Worm (Caenorhabditis elegans) whole organism, L4 larva: Measurements from ENCODE around the gene R11D1.3.

Experiments
- D1046.2 ChIP-seq: fragments of 200-800 bp; sonication (Bioruptor generic); IDR thresholded peaks from 2 replicates; pipeline ENCODE4 v1.3.6; 2022; ENCODE audit warnings: missing genetic modification characterization, missing compliant biosample characterization
- F37D6.2 ChIP-seq: sonication (generic microtip); optimal IDR thresholded peaks from 2 replicates; lab custom pipeline; 2016; ENCODE audit warnings: mild to moderate bottlenecking, missing genetic modification characterization, missing compliant biosample characterization
- F44E2.7 ChIP-seq: fragments of 200-800 bp; sonication (Bioruptor generic); IDR thresholded peaks from 2 replicates; pipeline ENCODE4 v2.1.2; 2022; ENCODE audit warnings: missing genetic modification characterization, missing compliant biosample characterization
- R02D3.7 ChIP-seq: fragments of 150-350 bp; sonication (generic microtip); optimal IDR thresholded peaks from 3 replicates; lab custom pipeline; 2014; ENCODE audit warnings: missing biosample characterization, missing genetic modification characterization
- T20F7.1 ChIP-seq: fragments of 200-800 bp; sonication (Bioruptor generic); optimal IDR thresholded peaks from 2 replicates; lab custom pipeline; 2018; ENCODE audit warnings: mild to moderate bottlenecking, missing genetic modification characterization, missing compliant biosample characterization
- Y48G9A.11 ChIP-seq: fragments of 200-800 bp; sonication (Bioruptor generic); IDR thresholded peaks from 2 replicates; pipeline ENCODE4 v1.3.6; 2022; ENCODE audit warnings: missing genetic modification reagents, missing genetic modification characterization, missing compliant biosample characterization
- ZK337.2 ChIP-seq: fragments of 200-800 bp; sonication (Bioruptor generic); IDR thresholded peaks from 2 replicates; pipeline ENCODE4 v1.3.6; 2022; ENCODE audit warnings: missing genetic modification reagents, missing genetic modification characterization, missing compliant biosample characterization
- ZK546.5 ChIP-seq, 2 experiments: sonication (generic microtip); optimal IDR thresholded peaks; 2 replicates each; lab custom pipeline; 2017; ENCODE audit warnings: missing biosample characterization in 2 of 2, missing genetic modification characterization in 2 of 2
- aly-2 ChIP-seq: sonication (generic microtip); optimal IDR thresholded peaks from 2 replicates; lab custom pipeline; 2018; ENCODE audit warnings: missing biosample characterization, missing genetic modification characterization
- arid-1 ChIP-seq: fragments of 200-800 bp; sonication (Bioruptor generic); conservative IDR thresholded peaks from 2 replicates; pipeline ENCODE4 v1.3.6; 2022; ENCODE audit warnings: missing genetic modification reagents, missing genetic modification characterization, missing compliant biosample characterization
- ceh-82 ChIP-seq: sonication (generic microtip); optimal IDR thresholded peaks from 2 replicates; lab custom pipeline; 2017; ENCODE audit warnings: missing biosample characterization, missing genetic modification characterization
- ces-1 ChIP-seq: fragments of 150-350 bp; sonication (generic microtip); optimal IDR thresholded peaks from 4 replicates; lab custom pipeline; 2014; ENCODE audit warnings: missing biosample characterization, missing genetic modification reagents, missing genetic modification characterization
- daf-16 ChIP-seq, 3 experiments: sonication (generic microtip); optimal IDR thresholded peaks; 2 replicates each; lab custom pipeline; 2016 to 2017; ENCODE audit warnings: missing genetic modification characterization in 3 of 3, missing genetic modification reagents in 3 of 3, mild to moderate bottlenecking in 2 of 3, missing compliant biosample characterization in 2 of 3, missing biosample characterization in 1 of 3, moderate library complexity in 1 of 3
- daf-19 ChIP-seq: fragments of 200-800 bp; sonication (Bioruptor generic); conservative IDR thresholded peaks from 2 replicates; pipeline ENCODE4 v1.3.6; 2022; ENCODE audit warnings: missing genetic modification characterization, missing compliant biosample characterization
- fos-1 ChIP-seq: fragments of 150-350 bp; optimal IDR thresholded peaks from 2 replicates; lab custom pipeline; 2014; ENCODE audit warnings: missing biosample characterization, missing genetic modification characterization
- hif-1 ChIP-seq, 2 experiments: sonication (generic microtip); optimal IDR thresholded peaks; 2 replicates each; lab custom pipeline; 2016 to 2017; ENCODE audit warnings: missing compliant biosample characterization in 2 of 2, missing genetic modification characterization in 2 of 2, missing genetic modification reagents in 2 of 2, missing genotype in 2 of 2, mild to moderate bottlenecking in 1 of 2
- hlh-11 ChIP-seq: fragments of 200-800 bp; sonication (Bioruptor generic); optimal IDR thresholded peaks from 2 replicates; lab custom pipeline; 2018; ENCODE audit warnings: mild to moderate bottlenecking, missing genetic modification characterization, missing compliant biosample characterization
- hlh-30 ChIP-seq: sonication (generic microtip); optimal IDR thresholded peaks from 2 replicates; lab custom pipeline; 2017; ENCODE audit warnings: antibody characterized with exemption, mild to moderate bottlenecking, missing genetic modification characterization, missing compliant biosample characterization; ENCODE audit not compliant: insufficient read depth
- jun-1 ChIP-seq: fragments of 150-350 bp; optimal IDR thresholded peaks from 2 replicates; lab custom pipeline; 2014; ENCODE audit warnings: missing biosample characterization, missing genetic modification reagents, missing genetic modification characterization
- lin-15B ChIP-seq: fragments of 150-350 bp; sonication (generic microtip); optimal IDR thresholded peaks from 3 replicates; lab custom pipeline; 2014; ENCODE audit warnings: missing biosample characterization, missing genetic modification characterization
- lin-29 ChIP-seq: fragments of 200-800 bp; sonication (Bioruptor generic); IDR thresholded peaks from 2 replicates; pipeline ENCODE4 v1.3.6; 2022; ENCODE audit warnings: missing genetic modification reagents, missing genetic modification characterization, missing compliant biosample characterization
- lin-39 ChIP-seq: fragments of 150-350 bp; optimal IDR thresholded peaks from 2 replicates; lab custom pipeline; 2014; ENCODE audit warnings: missing biosample characterization, missing genetic modification reagents, missing genetic modification characterization
- madf-5 ChIP-seq, 2 experiments: fragments of 200-800 bp; sonication (Bioruptor generic); IDR thresholded peaks; 2 replicates each; pipeline ENCODE4 v1.3.6; 2022; ENCODE audit warnings: missing compliant biosample characterization in 2 of 2, missing genetic modification characterization in 2 of 2
- mdt-29 ChIP-seq: fragments of 200-800 bp; sonication (Bioruptor generic); IDR thresholded peaks from 2 replicates; pipeline ENCODE4 v1.3.6; 2022; ENCODE audit warnings: missing genetic modification reagents, missing genetic modification characterization, missing compliant biosample characterization
- mxl-2 ChIP-seq: fragments of 200-800 bp; sonication (Bioruptor generic); conservative IDR thresholded peaks from 2 replicates; pipeline ENCODE4 v1.3.6; 2022; ENCODE audit warnings: missing genetic modification reagents, missing genetic modification characterization, missing compliant biosample characterization
- nhr-237 ChIP-seq: sonication (generic microtip); optimal IDR thresholded peaks from 2 replicates; lab custom pipeline; 2017; ENCODE audit warnings: missing biosample characterization, missing genetic modification characterization
- nhr-28 ChIP-seq: fragments of 150-350 bp; optimal IDR thresholded peaks from 2 replicates; lab custom pipeline; 2014; ENCODE audit warnings: missing biosample characterization, missing genetic modification characterization
- nhr-41 ChIP-seq: fragments of 200-800 bp; sonication (Bioruptor generic); IDR thresholded peaks from 2 replicates; pipeline ENCODE4 v1.3.6; 2022; ENCODE audit warnings: missing genetic modification reagents, missing genetic modification characterization, missing compliant biosample characterization
- nhr-6 ChIP-seq: fragments of 150-350 bp; optimal IDR thresholded peaks from 2 replicates; lab custom pipeline; 2014; ENCODE audit warnings: missing biosample characterization, missing genetic modification characterization
- php-3 ChIP-seq: fragments of 200-800 bp; sonication (Bioruptor generic); IDR thresholded peaks from 2 replicates; pipeline ENCODE4 v1.3.6; 2022; ENCODE audit warnings: missing genetic modification reagents, missing genetic modification characterization, missing compliant biosample characterization
- pqm-1 ChIP-seq: sonication (generic microtip); optimal IDR thresholded peaks from 2 replicates; lab custom pipeline; 2017; ENCODE audit warnings: missing biosample characterization, missing genetic modification characterization
- skn-1 ChIP-seq: fragments of 150-350 bp; optimal IDR thresholded peaks from 2 replicates; lab custom pipeline; 2014; ENCODE audit warnings: missing biosample characterization, missing genetic modification characterization
- snpc-1.2 ChIP-seq: fragments of 200-800 bp; sonication (Bioruptor generic); IDR thresholded peaks from 2 replicates; pipeline ENCODE4 v1.3.6; 2022; ENCODE audit warnings: missing genetic modification reagents, missing genetic modification characterization, missing compliant biosample characterization
- spr-1 ChIP-seq: sonication (generic microtip); optimal IDR thresholded peaks from 2 replicates; lab custom pipeline; 2016; ENCODE audit warnings: mild to moderate bottlenecking, missing genetic modification characterization, missing compliant biosample characterization
- unc-130 ChIP-seq: sonication (generic microtip); optimal IDR thresholded peaks from 2 replicates; lab custom pipeline; 2016; ENCODE audit warnings: missing genetic modification reagents, missing genetic modification characterization, missing compliant biosample characterization
- unc-39 ChIP-seq: sonication (generic microtip); optimal IDR thresholded peaks from 2 replicates; lab custom pipeline; 2017; ENCODE audit warnings: missing biosample characterization, missing genetic modification characterization
- zag-1 ChIP-seq: fragments of 150-350 bp; optimal IDR thresholded peaks from 2 replicates; lab custom pipeline; 2014; ENCODE audit warnings: missing biosample characterization, missing genetic modification characterization
- zfp-3 ChIP-seq: fragments of 200-800 bp; sonication (Bioruptor generic); conservative IDR thresholded peaks from 2 replicates; pipeline ENCODE4 v1.3.6; 2022; ENCODE audit warnings: missing genetic modification reagents, missing genetic modification characterization, missing compliant biosample characterization
- ztf-7 ChIP-seq: fragments of 150-350 bp; optimal IDR thresholded peaks from 2 replicates; lab custom pipeline; 2014; ENCODE audit warnings: missing biosample characterization, missing genetic modification characterization

Gene R11D1.3

DNA sequence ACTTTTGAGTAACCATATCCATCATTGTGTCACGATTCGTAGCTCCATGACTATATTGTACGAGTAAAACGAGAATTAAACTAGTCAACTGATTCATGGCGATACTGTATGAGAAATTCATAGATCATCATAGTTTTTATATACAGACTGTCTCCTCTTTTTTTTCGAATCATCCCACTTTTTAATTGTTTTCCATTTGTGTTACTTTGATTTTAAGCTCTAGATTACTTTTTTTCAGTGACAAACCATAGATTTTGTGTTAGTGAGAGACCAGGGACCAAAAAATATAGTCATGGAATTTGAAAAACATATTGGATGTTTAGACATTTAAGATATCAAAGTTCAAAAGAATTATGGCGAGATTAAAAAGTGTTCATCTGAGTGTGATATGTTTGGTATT lies at the start of gene R11D1.3:
Gene R11D1.3, minus strand, starts transcription at position 101 of the 400 bp plus-strand sequence.
- no peak for TF ChIP-seq ZK546.5 (tag; optimal IDR thresholded peaks at IDR 0.05; lab: Kevin White, UChicago)
- no peak for TF ChIP-seq zfp-3
- TF ChIP-seq unc-39 (tag; lab: Kevin White, UChicago): no peak
- no peak for TF ChIP-seq ces-1
- TF ChIP-seq F37D6.2: no peak
- TF ChIP-seq arid-1: no peak
- no peak for TF ChIP-seq T20F7.1
- TF ChIP-seq snpc-1.2 (GFP tag; lab: Robert Waterston, UW): no peak
- no peak for TF ChIP-seq lin-29 (GFP tag; lab: Robert Waterston, UW)
- no peak for TF ChIP-seq ztf-7 (tag; lab: Kevin White, UChicago)
- TF ChIP-seq, all 104 proteins: peak for 0

DNA sequence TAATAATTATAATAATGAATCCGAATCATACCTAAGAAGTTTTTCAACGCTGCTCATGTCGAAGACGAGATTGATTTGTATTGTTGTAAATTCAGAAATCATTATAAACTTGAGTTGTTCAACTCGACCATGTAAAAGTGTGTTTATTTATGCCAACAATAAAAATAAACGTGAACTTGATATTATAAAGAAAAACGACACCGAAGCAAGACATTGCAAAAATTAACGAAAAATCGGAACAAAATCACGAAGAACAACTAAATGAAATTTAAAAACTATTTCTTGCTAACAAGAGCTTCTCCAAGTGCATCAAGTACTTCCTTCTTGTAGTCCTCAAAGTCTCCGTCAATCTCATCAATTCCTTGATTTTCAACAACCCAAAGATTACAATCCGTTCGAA lies 49.0 kb upstream of the R11D1.3 start, which contains the start of gene F18E2.15:
Gene F18E2.15, minus strand, starts transcription at position 101 of the 400 bp plus-strand sequence.
- no peak for TF ChIP-seq php-3 (GFP tag; lab: Robert Waterston, UW)
- TF ChIP-seq mdt-29 (GFP tag; lab: Robert Waterston, UW): no peak
- no peak for TF ChIP-seq R02D3.7 (tag; lab: Kevin White, UChicago)
- TF ChIP-seq spr-1 (tag; lab: Kevin White, UChicago): no peak
- TF ChIP-seq F44E2.7 (GFP tag; lab: Robert Waterston, UW): no peak
- no peak for TF ChIP-seq nhr-237 (tag; lab: Kevin White, UChicago)
- no peak for TF ChIP-seq jun-1 (tag; lab: Kevin White, UChicago)
- TF ChIP-seq nhr-28 (tag; lab: Kevin White, UChicago): no peak
- TF ChIP-seq daf-16 (GFP tag; optimal IDR thresholded peaks at IDR 0.05; lab: Kevin White, UChicago): no peak
- no peak for TF ChIP-seq daf-16 (tag; optimal IDR thresholded peaks at IDR 0.05; lab: Kevin White, UChicago)
- no peak for TF ChIP-seq aly-2 (tag; lab: Kevin White, UChicago)
- TF ChIP-seq skn-1: no peak
- no peak for TF ChIP-seq pqm-1
- TF ChIP-seq lin-15B: no peak
- no peak for TF ChIP-seq nhr-6 (tag; lab: Kevin White, UChicago)
- TF ChIP-seq ces-1: no peak
- no peak for TF ChIP-seq unc-130 (GFP tag; lab: Kevin White, UChicago)
- no peak for TF ChIP-seq fos-1 (tag; lab: Kevin White, UChicago)
- no peak for TF ChIP-seq ZK337.2 (GFP tag; lab: Robert Waterston, UW)
- no peak for TF ChIP-seq zag-1 (tag; lab: Kevin White, UChicago)
- TF ChIP-seq ceh-82 (tag; lab: Kevin White, UChicago): no peak
- TF ChIP-seq, all 104 proteins: peak for 0

- no peak for TF ChIP-seq jun-1 (tag; lab: Kevin White, UChicago)
- no peak for TF ChIP-seq mxl-2 (GFP tag; lab: Robert Waterston, UW)
- TF ChIP-seq hif-1 (tag; optimal IDR thresholded peaks at IDR 0.05; lab: Kevin White, UChicago): no peak
- TF ChIP-seq lin-39 (tag; lab: Kevin White, UChicago): no peak
- TF ChIP-seq madf-5 (GFP tag; IDR thresholded peaks at IDR 0.05; lab: Robert Waterston, UW): no peak
- no peak for TF ChIP-seq ztf-7 (tag; lab: Kevin White, UChicago)
- TF ChIP-seq Y48G9A.11 (GFP tag; lab: Robert Waterston, UW): no peak
These were observed 47.8 kb upstream of the R11D1.3 start, which contains the start of gene papl-1 for ce11 chrV:12759660-12760059. Gene papl-1 (minus strand): TSS chrV:12759760.

ce11 chrV:12754839-12755238 lies 42.9 kb upstream of the R11D1.3 start, which contains the start of gene gpa-13:
Gene gpa-13 (minus strand): TSS chrV:12754939.
- TF ChIP-seq hlh-30 (tag; lab: Kevin White, UChicago) (no peak), daf-19 (GFP tag; lab: Robert Waterston, UW) (no peak), ZK546.5 (tag; optimal IDR thresholded peaks at IDR 0.05; lab: Kevin White, UChicago) (no peak), aly-2 (tag; lab: Kevin White, UChicago) (no peak), arid-1 (no peak), D1046.2 (GFP tag; lab: Robert Waterston, UW) (no peak), hlh-11 (tag; lab: Kevin White, UChicago) (no peak), nhr-41 (GFP tag; lab: Robert Waterston, UW) (no peak), ces-1 (no peak)
